Worm (Caenorhabditis elegans) whole organism, early embryonic: Measurements from ENCODE around the gene fbxa-31.

Experiments
- B0310.2 ChIP-seq: sonication (generic microtip); optimal IDR thresholded peaks from 2 replicates; lab custom pipeline; 2016; ENCODE audit warnings: mild to moderate bottlenecking, missing genetic modification characterization, missing compliant biosample characterization
- F13C5.2 ChIP-seq: sonication (generic microtip); optimal IDR thresholded peaks from 2 replicates; lab custom pipeline; 2017; ENCODE audit warnings: mild to moderate bottlenecking, missing genetic modification characterization, inconsistent platforms, missing compliant biosample characterization
- aly-1 ChIP-seq: sonication (generic microtip); optimal IDR thresholded peaks from 2 replicates; lab custom pipeline; 2016; ENCODE audit warnings: missing genetic modification characterization, missing compliant biosample characterization
- ama-1 ChIP-seq: fragments of 150-350 bp; optimal IDR thresholded peaks from 2 replicates; lab custom pipeline; 2014
- ceh-13 ChIP-seq: fragments of 200-800 bp; sonication (Bioruptor generic); optimal IDR thresholded peaks from 2 replicates; lab custom pipeline; 2018; ENCODE audit warnings: mild to moderate bottlenecking, missing genetic modification characterization, missing compliant biosample characterization
- ceh-36 ChIP-seq: sonication (generic microtip); optimal IDR thresholded peaks from 2 replicates; lab custom pipeline; 2016; ENCODE audit warnings: missing genetic modification characterization, inconsistent platforms, missing compliant biosample characterization
- ets-7 ChIP-seq: sonication (generic microtip); optimal IDR thresholded peaks from 2 replicates; lab custom pipeline; 2016; ENCODE audit warnings: missing genotype, missing genetic modification characterization, missing compliant biosample characterization
- flt-1 ChIP-seq: fragments of 200-800 bp; sonication (Bioruptor generic); IDR thresholded peaks from 2 replicates; pipeline ENCODE4 v1.3.6; 2022; ENCODE audit warnings: missing genetic modification characterization, missing compliant biosample characterization
- hmbx-1 ChIP-seq: sonication (generic microtip); optimal IDR thresholded peaks from 2 replicates; lab custom pipeline; 2016; ENCODE audit warnings: mild to moderate bottlenecking, missing genetic modification characterization, missing compliant biosample characterization
- hmg-4 ChIP-seq: fragments of 200-800 bp; sonication (Bioruptor generic); optimal IDR thresholded peaks from 2 replicates; lab custom pipeline; 2018; ENCODE audit warnings: mild to moderate bottlenecking, missing genetic modification characterization, missing compliant biosample characterization
- hnd-1 ChIP-seq: sonication (generic microtip); optimal IDR thresholded peaks from 2 replicates; lab custom pipeline; 2016; ENCODE audit warnings: missing genetic modification characterization, missing compliant biosample characterization
- pes-1 ChIP-seq: fragments of 200-800 bp; sonication (Bioruptor generic); IDR thresholded peaks from 2 replicates; pipeline ENCODE4 v1.3.6; 2022; ENCODE audit warnings: missing genetic modification reagents, missing genetic modification characterization, missing compliant biosample characterization
- scrt-1 ChIP-seq: fragments of 200-800 bp; sonication (Bioruptor generic); IDR thresholded peaks from 2 replicates; pipeline ENCODE4 v1.3.6; 2022; ENCODE audit warnings: missing genetic modification characterization, missing compliant biosample characterization
- sea-1 ChIP-seq: fragments of 200-800 bp; sonication (Bioruptor generic); conservative IDR thresholded peaks from 2 replicates; pipeline ENCODE4 v1.3.6; 2022; ENCODE audit warnings: missing genetic modification characterization, missing compliant biosample characterization
- tbx-11 ChIP-seq: fragments of 200-800 bp; sonication (Bioruptor generic); IDR thresholded peaks from 2 replicates; pipeline ENCODE4 v1.3.6; 2022; ENCODE audit warnings: missing genetic modification characterization, missing compliant biosample characterization
- tbx-37 ChIP-seq: fragments of 200-800 bp; sonication (Bioruptor generic); conservative IDR thresholded peaks from 2 replicates; pipeline ENCODE4 v1.3.6; 2022; ENCODE audit warnings: missing genetic modification reagents, missing genetic modification characterization, missing compliant biosample characterization
- tra-4 ChIP-seq: sonication (generic microtip); optimal IDR thresholded peaks from 2 replicates; lab custom pipeline; 2017; ENCODE audit warnings: missing genetic modification characterization, missing compliant biosample characterization

fbxa-31 gene

DNA sequence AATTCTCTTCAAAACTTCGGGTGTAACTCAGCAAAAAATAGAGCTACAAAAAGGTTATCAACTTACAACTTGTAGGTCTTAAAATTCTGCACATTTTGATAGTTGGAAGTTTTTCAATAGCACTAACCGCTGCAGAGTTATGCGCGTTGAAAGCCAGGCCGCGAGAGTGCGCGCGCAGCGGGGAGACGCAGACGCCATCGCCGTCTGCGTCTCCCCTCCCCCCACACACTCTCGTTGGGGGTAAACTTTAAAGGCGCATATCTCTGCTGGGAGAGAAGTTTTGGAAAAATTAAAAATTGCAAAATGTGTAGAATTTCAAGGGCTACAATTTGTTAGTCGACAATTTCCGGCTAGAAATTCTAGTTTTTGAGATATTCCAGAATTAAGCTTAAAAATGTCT, 41.7 kb downstream of the fbxa-31 start:
- TF ChIP-seq scrt-1 (GFP tag; lab: Robert Waterston, UW) (no peak), ets-7 (tag; lab: Kevin White, UChicago) (no peak), F13C5.2 (tag; lab: Kevin White, UChicago) (no peak), hmg-4 (no peak), tbx-11 (GFP tag; lab: Robert Waterston, UW) (no peak), tbx-37 (GFP tag; lab: Robert Waterston, UW) (no peak), hnd-1 (no peak), ceh-13 (GFP tag; lab: Kevin White, UChicago) (no peak), flt-1 (no peak), hmbx-1 (tag; lab: Kevin White, UChicago) (no peak), ceh-36 (no peak), sea-1 (GFP tag; lab: Robert Waterston, UW) (no peak), aly-1 (tag; lab: Kevin White, UChicago) (no peak)

DNA sequence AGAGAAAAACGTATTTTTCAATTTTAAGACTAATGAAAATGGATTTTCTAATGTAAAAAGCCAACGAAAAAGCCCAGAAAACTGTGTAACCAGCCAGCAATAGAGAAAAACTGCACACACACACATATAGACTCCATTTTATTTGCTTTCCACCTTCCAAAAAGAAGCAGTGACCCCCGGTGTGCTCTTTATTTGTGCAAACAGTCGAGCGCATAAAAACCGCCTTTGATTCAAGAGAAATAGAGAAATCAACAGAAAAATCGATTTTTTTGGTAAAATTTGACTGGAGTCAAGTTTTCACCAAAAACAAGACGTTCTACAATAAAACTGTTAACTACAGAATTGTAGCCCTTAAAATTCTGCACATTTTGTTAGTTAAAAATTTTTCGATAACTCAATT, 42.6 kb downstream of the fbxa-31 start:
- TF ChIP-seq hmbx-1 (tag; lab: Kevin White, UChicago) (no peak), F13C5.2 (tag; lab: Kevin White, UChicago) (no peak), aly-1 (tag; lab: Kevin White, UChicago) (no peak), scrt-1 (GFP tag; lab: Robert Waterston, UW) (no peak), tbx-11 (GFP tag; lab: Robert Waterston, UW) (no peak), sea-1 (GFP tag; lab: Robert Waterston, UW) (no peak), tbx-37 (GFP tag; lab: Robert Waterston, UW) (no peak), ets-7 (tag; lab: Kevin White, UChicago) (no peak), ceh-13 (GFP tag; lab: Kevin White, UChicago) (no peak), pes-1 (no peak), tra-4 (tag; lab: Kevin White, UChicago) (no peak), ama-1 (lab: Kevin White, UChicago) (no peak), B0310.2 (tag; lab: Kevin White, UChicago) (no peak), ceh-36 (no peak), hmg-4 (no peak), hnd-1 (no peak), flt-1 (no peak)

DNA sequence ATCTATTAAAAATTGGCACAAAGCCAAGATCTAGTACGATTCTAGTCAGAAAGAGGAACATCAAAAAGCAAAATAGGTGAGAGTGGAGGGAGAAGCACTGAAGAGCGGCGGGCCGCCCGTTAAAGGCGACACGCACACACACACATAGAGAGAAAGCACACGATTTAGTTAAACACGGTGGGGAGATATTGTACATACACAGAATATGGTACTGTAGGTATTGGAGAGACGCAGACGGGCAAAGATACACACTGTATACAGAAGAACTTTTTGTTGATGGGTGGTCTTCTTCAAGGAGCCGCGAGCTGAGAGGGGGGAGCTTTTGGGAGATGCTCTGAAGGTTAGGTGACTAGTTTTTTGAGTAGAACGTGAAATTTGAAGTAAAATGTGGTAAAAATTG, 45.0 kb downstream of the fbxa-31 start:
- TF ChIP-seq tbx-37 (GFP tag; lab: Robert Waterston, UW) (no peak), pes-1 (no peak), aly-1 (tag; lab: Kevin White, UChicago) (no peak), hmg-4 (no peak), ets-7 (tag; lab: Kevin White, UChicago) (no peak), B0310.2 (tag; lab: Kevin White, UChicago) (no peak), tbx-11 (GFP tag; lab: Robert Waterston, UW) (no peak), scrt-1 (GFP tag; lab: Robert Waterston, UW) (no peak), tra-4 (tag; lab: Kevin White, UChicago) (no peak), ceh-13 (GFP tag; lab: Kevin White, UChicago) (no peak), ceh-36 (no peak), hmbx-1 (tag; lab: Kevin White, UChicago) (no peak), F13C5.2 (tag; lab: Kevin White, UChicago) (no peak), hnd-1 (no peak)

DNA sequence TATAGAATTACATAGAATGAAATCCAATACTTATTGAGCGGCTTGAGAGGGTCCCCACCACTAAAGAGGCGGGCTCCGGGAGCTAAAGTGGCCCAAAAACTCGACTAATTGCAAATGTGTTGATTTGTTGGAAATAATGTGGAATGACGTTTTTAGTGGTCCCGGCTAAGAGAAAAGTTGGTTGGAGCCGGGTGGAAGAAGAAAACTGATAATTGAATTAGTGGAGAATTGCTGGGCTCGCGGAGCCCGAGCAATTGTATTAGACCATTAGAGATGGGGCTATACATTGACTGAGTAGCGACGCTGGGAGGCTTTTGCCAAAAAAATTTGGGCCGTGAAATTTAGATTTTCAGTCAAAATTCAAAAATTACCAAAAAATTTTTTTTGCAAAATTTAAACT, 45.6 kb downstream of the fbxa-31 start:
- TF ChIP-seq F13C5.2 (tag; lab: Kevin White, UChicago) (no peak), ama-1 (lab: Kevin White, UChicago) (no peak), hmg-4 (no peak), sea-1 (GFP tag; lab: Robert Waterston, UW) (no peak), tbx-11 (GFP tag; lab: Robert Waterston, UW) (no peak), scrt-1 (GFP tag; lab: Robert Waterston, UW) (no peak), aly-1 (tag; lab: Kevin White, UChicago) (no peak), tra-4 (tag; lab: Kevin White, UChicago) (no peak), tbx-37 (GFP tag; lab: Robert Waterston, UW) (no peak), flt-1 (no peak), ets-7 (tag; lab: Kevin White, UChicago) (no peak), hnd-1 (no peak)

DNA sequence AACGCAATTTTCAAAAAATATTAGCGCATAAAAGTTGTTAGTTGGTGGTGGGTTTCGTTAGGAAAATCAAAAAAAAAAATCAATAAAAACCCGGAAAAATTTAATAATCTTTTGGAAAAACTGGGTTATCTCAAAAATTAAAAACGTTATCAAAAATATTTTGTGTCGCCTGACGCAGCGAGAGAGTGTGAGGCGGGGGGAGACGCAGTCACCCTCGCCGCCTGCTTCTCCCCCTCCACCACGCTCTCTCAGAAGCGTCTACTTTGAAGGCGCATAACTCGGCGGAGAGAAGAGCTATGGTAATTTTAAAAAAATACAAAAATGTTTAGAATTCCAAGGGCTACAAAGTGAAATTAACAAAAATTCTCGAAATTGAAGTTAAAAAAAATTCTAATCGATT, 46.1 kb downstream of the fbxa-31 start:
- TF ChIP-seq ets-7 (tag; lab: Kevin White, UChicago) (no peak), tbx-37 (GFP tag; lab: Robert Waterston, UW) (no peak), hmbx-1 (tag; lab: Kevin White, UChicago) (no peak), ceh-36 (no peak), aly-1 (tag; lab: Kevin White, UChicago) (no peak), F13C5.2 (tag; lab: Kevin White, UChicago) (no peak), hmg-4 (no peak), tbx-11 (GFP tag; lab: Robert Waterston, UW) (no peak), flt-1 (no peak), ceh-13 (GFP tag; lab: Kevin White, UChicago) (no peak), tra-4 (tag; lab: Kevin White, UChicago) (no peak), hnd-1 (no peak), sea-1 (GFP tag; lab: Robert Waterston, UW) (no peak), pes-1 (no peak), B0310.2 (tag; lab: Kevin White, UChicago) (no peak), ama-1 (lab: Kevin White, UChicago) (no peak), scrt-1 (GFP tag; lab: Robert Waterston, UW) (no peak)

DNA sequence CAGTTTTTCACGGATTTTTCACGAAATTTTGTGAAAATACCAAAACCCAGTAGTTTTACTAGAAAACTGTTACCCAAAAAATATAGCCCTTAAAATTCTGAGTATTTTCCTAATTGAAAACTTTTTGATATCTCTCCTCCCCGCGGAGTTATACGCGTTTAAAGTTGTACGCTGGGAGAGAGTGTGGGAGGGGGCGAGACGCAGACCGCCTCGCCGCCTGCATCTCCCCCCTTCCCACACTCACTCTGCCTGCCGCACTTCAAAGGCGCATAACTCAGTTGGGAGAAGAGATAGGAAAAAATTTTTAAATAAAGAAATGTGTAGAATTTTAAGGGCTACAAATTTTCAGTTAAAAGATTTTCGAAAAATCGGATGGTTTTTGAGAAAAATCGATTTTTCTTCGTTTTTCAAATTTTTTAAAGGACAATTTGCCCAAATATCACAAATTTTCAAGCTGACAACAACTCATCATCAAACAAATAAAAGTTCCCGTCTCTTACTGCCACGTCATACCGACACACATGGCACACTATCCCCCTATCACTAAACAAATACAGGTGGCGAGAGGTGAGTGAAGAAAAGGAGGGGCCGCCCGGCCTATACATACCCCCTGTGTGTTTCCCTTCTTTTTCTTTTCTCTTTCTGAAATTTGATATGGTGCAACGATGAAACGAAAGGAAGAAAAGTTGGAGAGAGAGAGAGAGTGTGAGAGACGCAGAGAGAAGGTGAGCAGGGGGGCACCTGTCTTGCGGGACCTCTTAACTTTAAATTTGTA, 47.7 kb downstream of the fbxa-31 start:
- TF ChIP-seq ceh-36 (no peak), hmg-4 (no peak), ets-7 (tag; lab: Kevin White, UChicago) (no peak), scrt-1 (GFP tag; lab: Robert Waterston, UW) (no peak), pes-1 (no peak), hmbx-1 (tag; lab: Kevin White, UChicago) (no peak), tra-4 (tag; lab: Kevin White, UChicago) (no peak), ama-1 (lab: Kevin White, UChicago) (no peak), sea-1 (GFP tag; lab: Robert Waterston, UW) (no peak), F13C5.2 (tag; lab: Kevin White, UChicago) (no peak), tbx-37 (GFP tag; lab: Robert Waterston, UW) (no peak), flt-1 (no peak)
